Fruit fly (Drosophila melanogaster): ENCODE measurements around the gene Snap24.

Gene Snap24

DNA sequence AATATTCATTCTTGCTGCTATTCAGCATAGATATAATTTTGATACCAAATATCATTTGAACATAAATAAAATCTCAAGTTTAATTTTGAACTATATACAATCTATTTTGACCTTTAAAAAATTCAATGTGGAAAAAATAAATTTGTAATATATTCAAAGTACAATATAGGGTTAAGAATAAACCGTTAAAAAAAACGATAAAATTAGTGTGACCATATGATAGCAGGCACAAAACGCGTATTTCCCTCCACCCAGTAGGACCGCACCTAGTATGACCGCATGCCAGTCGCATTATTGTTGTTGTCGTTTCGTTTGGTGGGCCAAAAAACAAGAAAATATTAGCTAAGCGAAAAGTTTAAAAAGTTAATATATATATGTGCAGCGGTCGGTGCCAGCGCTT, 30.1 kb upstream of the Snap24 start, which contains the start of gene CG8516 (continued):
- peak; percentile 41 for TF ChIP-seq CG2120 (GFP tag; optimal IDR thresholded peaks at IDR 0.05)
- no peak for TF ChIP-seq CG9727 (GFP tag; optimal IDR thresholded peaks at IDR 0.05)
- TF ChIP-seq dpn (GFP tag; optimal IDR thresholded peaks at IDR 0.05), result no peak
- TF ChIP-seq Aef1 (GFP tag; IDR thresholded peaks at IDR 0.05), result peak; percentile 67
- TF ChIP-seq vvl (GFP tag; IDR thresholded peaks at IDR 0.05), result peak; percentile 32; the same call in 1 of the 2 replicates
- peak; percentile 20; the same call in 1 of the 2 replicates for TF ChIP-seq unc-4 (GFP tag; IDR thresholded peaks at IDR 0.05; ENCODE audit: partially characterized antibody)
- TF ChIP-seq trem (tag; optimal IDR thresholded peaks at IDR 0.05), result peak; percentile 60
- peak; percentile 42 for TF ChIP-seq phol (tag; optimal IDR thresholded peaks at IDR 0.05)
- no peak for TF ChIP-seq CG14667 (GFP tag; IDR thresholded peaks at IDR 0.05)
- no peak for TF ChIP-seq luna (GFP tag; optimal IDR thresholded peaks at IDR 0.05)
- TF ChIP-seq mam (GFP tag; optimal IDR thresholded peaks at IDR 0.05), result no peak
- no peak for TF ChIP-seq cwo (GFP tag; optimal IDR thresholded peaks at IDR 0.05)
- no peak for TF ChIP-seq Lim3 (GFP tag; IDR thresholded peaks at IDR 0.05)
- TF ChIP-seq CG6175 (GFP tag; IDR thresholded peaks at IDR 0.05), result no peak
- TF ChIP-seq BEAF-32 (GFP tag; optimal IDR thresholded peaks at IDR 0.05), result peak; percentile 41
- TF ChIP-seq Elba2 (GFP tag; optimal IDR thresholded peaks at IDR 0.05), result no peak
- no peak for TF ChIP-seq fd102C (GFP tag; optimal IDR thresholded peaks at IDR 0.05)
- peak; percentile 68 for TF ChIP-seq sens (GFP tag)
- no peak for TF ChIP-seq yki (optimal IDR thresholded peaks at IDR 0.05)
- TF ChIP-seq CG9215 (GFP tag; IDR thresholded peaks at IDR 0.05), result no peak
- no peak for TF ChIP-seq kay (GFP tag; optimal IDR thresholded peaks at IDR 0.05)

DNA sequence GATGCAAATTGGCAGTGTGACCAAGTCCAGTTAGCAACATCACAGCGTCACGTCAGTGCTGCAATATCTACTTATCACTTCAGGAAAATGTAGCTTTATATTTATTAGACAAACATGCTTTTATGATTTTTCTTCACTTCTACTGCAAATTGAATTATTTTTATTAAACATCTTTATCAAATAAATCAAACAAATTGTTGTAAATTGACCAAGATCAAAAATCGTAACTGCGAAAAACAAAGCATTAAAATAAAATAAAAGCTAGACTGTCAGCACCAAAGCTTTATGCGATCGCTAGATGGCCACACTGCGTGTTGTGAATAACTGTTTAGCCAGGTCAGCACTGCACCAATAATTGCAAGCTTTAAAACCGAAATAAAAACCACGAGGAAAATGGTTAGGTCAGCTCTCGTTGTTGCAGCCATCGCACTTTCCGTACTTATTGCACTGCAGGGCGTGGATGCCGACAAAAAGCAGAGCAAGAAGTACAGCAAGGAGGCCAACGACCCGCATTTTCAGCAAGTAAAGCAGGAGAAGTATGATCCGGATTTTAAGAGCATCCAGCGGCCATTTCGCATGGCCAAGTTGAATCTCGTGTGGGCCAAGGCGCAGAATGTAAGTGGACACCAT, 28.3 kb upstream of the Snap24 start, which contains the start of the genes CG12945 and CG8507:
Gene CG12945, minus strand, starts transcription at position 45 of the 630 bp plus-strand sequence.
Gene CG8507, plus strand, starts transcription at position 307 of the 630 bp plus-strand sequence.
- peak; percentile 43 for TF ChIP-seq dpn (GFP tag; optimal IDR thresholded peaks at IDR 0.05)
- TF ChIP-seq Xrp1 (GFP tag; IDR thresholded peaks at IDR 0.05), result peak; percentile 26; the same call in 1 of the 2 replicates
- no peak for TF ChIP-seq cato (GFP tag; optimal IDR thresholded peaks at IDR 0.05; ENCODE audit: borderline replicate concordance)
- peak; percentile 80 for TF ChIP-seq nmo (GFP tag; optimal IDR thresholded peaks at IDR 0.05)
- peak; percentile 85 for TF ChIP-seq sens (GFP tag)
- TF ChIP-seq Hr3 (GFP tag; optimal IDR thresholded peaks at IDR 0.05), result peak; percentile 26
- peak; percentile 47 for TF ChIP-seq CG2712 (tag; optimal IDR thresholded peaks at IDR 0.05)
- TF ChIP-seq CG10959 (GFP tag; IDR thresholded peaks at IDR 0.05), result no peak
- TF ChIP-seq Antp (GFP tag; optimal IDR thresholded peaks at IDR 0.05), result peak; percentile 12
- TF ChIP-seq CG13424 (tag; optimal IDR thresholded peaks at IDR 0.05), result peak; percentile 67
- TF ChIP-seq CG7839 (tag; optimal IDR thresholded peaks at IDR 0.05), result no peak
- peak; percentile 4 for TF ChIP-seq dmrt11E (tag; optimal IDR thresholded peaks at IDR 0.05)
- TF ChIP-seq CG9817 (tag; optimal IDR thresholded peaks at IDR 0.05), result peak; percentile 62
- TF ChIP-seq CG31441 (GFP tag; IDR thresholded peaks at IDR 0.05), result no peak
- TF ChIP-seq CG5245 (GFP tag; optimal IDR thresholded peaks at IDR 0.05), result peak; percentile 2
- no peak for TF ChIP-seq z (GFP tag; IDR thresholded peaks at IDR 0.05)
- TF ChIP-seq CG8290 (GFP tag; optimal IDR thresholded peaks at IDR 0.05), result peak; percentile 45
- TF ChIP-seq CG8290 (tag; optimal IDR thresholded peaks at IDR 0.05), result no peak
- peak in 1 of 2 experiments; percentile 37 for TF ChIP-seq chif (GFP tag; optimal IDR thresholded peaks at IDR 0.05)
- no peak for TF ChIP-seq ash1 (GFP tag; optimal IDR thresholded peaks at IDR 0.05)
- peak; percentile 72 for TF ChIP-seq Myb (GFP tag; optimal IDR thresholded peaks at IDR 0.05)
- peak; percentile 71 for TF ChIP-seq sug (tag; optimal IDR thresholded peaks at IDR 0.05)
- no peak for TF ChIP-seq CG8089 (GFP tag; optimal IDR thresholded peaks at IDR 0.05)
- peak; percentile 31 for TF ChIP-seq CG10979 (tag; optimal IDR thresholded peaks at IDR 0.05)
- peak; percentile 47 for TF ChIP-seq YL-1 (GFP tag; optimal IDR thresholded peaks at IDR 0.05)
- peak; percentile 66 for TF ChIP-seq Rfx (GFP tag; IDR thresholded peaks at IDR 0.05)
- TF ChIP-seq CG31224 (GFP tag; IDR thresholded peaks at IDR 0.05), result peak; percentile 20; the same call in 1 of the 2 replicates
- peak; percentile 26 for TF ChIP-seq Dad (GFP tag; optimal IDR thresholded peaks at IDR 0.05)
- no peak for TF ChIP-seq CrebB (tag; optimal IDR thresholded peaks at IDR 0.05)
- peak; percentile 3 for TF ChIP-seq lbe (GFP tag; optimal IDR thresholded peaks at IDR 0.05)
- no peak for TF ChIP-seq CG3407 (GFP tag; optimal IDR thresholded peaks at IDR 0.05)
- no peak; the same call in 1 of the 2 replicates for TF ChIP-seq CG32532 (GFP tag; IDR thresholded peaks at IDR 0.05)

Measured in whole organism, embryonic.